Fruit fly (Drosophila melanogaster): ENCODE results near the gene CG13070.

dm6 chr3L:16303078-16303477, 39.9 kb downstream of the CG13070 start, which contains the start of gene CG13044:
- no peak for TF ChIP-seq Ets21C (GFP tag; optimal IDR thresholded peaks at IDR 0.05)
- no peak for TF ChIP-seq CG10669 (GFP tag; optimal IDR thresholded peaks at IDR 0.05)

Measured in whole organism, prepupa.